Fruit fly (Drosophila melanogaster) whole organism, adult: ENCODE data around the gene Mob3.
A peak's percentile ranks its signal among the peaks of the same experiment; 100 is the strongest.

Experiments used
- CG12768 ChIP-seq: fragments of 200-800 bp; sonication (Bioruptor generic); optimal IDR thresholded peaks from 2 replicates; lab custom pipeline; 2017; ENCODE audit warnings: missing biosample characterization, missing genetic modification characterization, mild to moderate bottlenecking, moderate library complexity, missing genetic modification reagents
- CG1620 ChIP-seq: fragments of 200-800 bp; sonication (Bioruptor generic); optimal IDR thresholded peaks from 2 replicates; lab custom pipeline; 2016; ENCODE audit warnings: missing biosample characterization, missing genetic modification characterization
- Crg-1 ChIP-seq: fragments of 200-800 bp; sonication (Bioruptor generic); optimal IDR thresholded peaks from 2 replicates; lab custom pipeline; 2016; ENCODE audit warnings: missing biosample characterization, missing genetic modification characterization
- cnc ChIP-seq, 2 experiments: fragments of >200 bp; optimal IDR thresholded peaks; 2 replicates each; lab custom pipeline; 2017
- kay ChIP-seq: fragments of 200-800 bp; sonication (Bioruptor generic); peaks from one replicate; lab custom pipeline; 2016; ENCODE audit warnings: missing biosample characterization, missing genetic modification characterization, borderline replicate concordance
- pad ChIP-seq: fragments of 200-800 bp; sonication (Bioruptor generic); optimal IDR thresholded peaks from 3 replicates; lab custom pipeline; 2017; ENCODE audit warnings: missing biosample characterization, missing genetic modification characterization, mild to moderate bottlenecking, moderate library complexity, missing genetic modification reagents
- toe ChIP-seq: fragments of 200-800 bp; sonication (Bioruptor generic); optimal IDR thresholded peaks from 2 replicates; lab custom pipeline; 2016; ENCODE audit warnings: missing biosample characterization, missing genetic modification characterization

DNA sequence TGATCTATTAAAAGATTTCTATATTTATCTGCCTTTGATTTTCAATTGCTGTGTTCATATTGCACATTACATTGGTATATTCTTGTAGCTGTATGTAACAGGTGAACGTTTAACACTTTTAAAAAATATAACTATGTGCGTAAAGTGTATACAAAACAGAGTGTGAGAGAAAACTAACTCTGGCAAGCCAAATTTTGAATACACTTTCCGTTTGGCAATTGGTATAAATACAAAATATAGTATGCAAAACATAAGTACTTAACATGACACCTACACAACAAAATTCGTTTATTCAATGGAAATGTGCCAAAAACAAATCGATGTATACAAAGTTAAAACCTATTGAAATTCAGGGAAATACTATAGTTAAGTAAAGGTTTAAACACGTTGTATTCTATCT, 32.3 kb upstream of the Mob3 start:
- TF ChIP-seq kay (GFP tag; lab: Kevin White, UChicago), result peak; percentile 91
- TF ChIP-seq Crg-1 (GFP tag; lab: Kevin White, UChicago), result no peak
- TF ChIP-seq toe (GFP tag; lab: Kevin White, UChicago), result no peak
- no peak for TF ChIP-seq CG1620
- TF ChIP-seq CG12768, result no peak
- TF ChIP-seq cnc (optimal IDR thresholded peaks at IDR 0.05; lab: Kevin White, UChicago), result no peak
- no peak for TF ChIP-seq pad (GFP tag; lab: Kevin White, UChicago)
